Fruit fly (Drosophila melanogaster) whole organism, embryonic: ENCODE measurements around the gene h-cup.

Experiments used
- ATbp ChIP-seq: fragments of 200-800 bp; sonication (Bioruptor generic); optimal IDR thresholded peaks from 2 replicates; lab custom pipeline; 2017; ENCODE audit warnings: missing biosample characterization, mild to moderate bottlenecking, missing genetic modification characterization, missing genetic modification reagents
- Asciz ChIP-seq: fragments of 200-800 bp; sonication (Bioruptor generic); optimal IDR thresholded peaks from 2 replicates; lab custom pipeline; 2017; ENCODE audit warnings: missing biosample characterization, mild to moderate bottlenecking, missing genetic modification characterization, missing genetic modification reagents
- C15 ChIP-seq: fragments of 200-800 bp; sonication (Bioruptor generic); IDR thresholded peaks from 3 replicates; pipeline ENCODE4 v1.3.6; 2022; ENCODE audit warnings: missing biosample characterization, missing genetic modification characterization
- CG10274 ChIP-seq: fragments of 200-800 bp; sonication (Bioruptor generic); optimal IDR thresholded peaks from 3 replicates; lab custom pipeline; 2017; ENCODE audit warnings: missing biosample characterization, mild to moderate bottlenecking, missing genetic modification characterization
- CG11247 ChIP-seq: fragments of 200-800 bp; sonication (Bioruptor generic); IDR thresholded peaks from 2 replicates; pipeline ENCODE4 v1.3.6; 2022; ENCODE audit warnings: missing biosample characterization, missing genetic modification characterization
- CG12071 ChIP-seq: fragments of 200-800 bp; sonication (Bioruptor generic); optimal IDR thresholded peaks from 3 replicates; lab custom pipeline; 2018; ENCODE audit warnings: missing biosample characterization, mild to moderate bottlenecking, missing genetic modification characterization
- CG13296 ChIP-seq: fragments of 200-800 bp; sonication (Bioruptor generic); optimal IDR thresholded peaks from 3 replicates; lab custom pipeline; 2018; ENCODE audit warnings: missing biosample characterization, mild to moderate bottlenecking, missing genetic modification characterization
- CG14860 ChIP-seq: fragments of 200-800 bp; sonication (Bioruptor generic); IDR thresholded peaks from 3 replicates; pipeline ENCODE4 v1.3.6; 2022; ENCODE audit warnings: missing biosample characterization, missing genetic modification characterization; ENCODE audit not compliant: partially characterized antibody
- CG15514 ChIP-seq: fragments of 200-800 bp; sonication (Bioruptor generic); optimal IDR thresholded peaks from 3 replicates; lab custom pipeline; 2017; ENCODE audit warnings: missing biosample characterization, missing genetic modification characterization, mild to moderate bottlenecking, moderate library complexity, missing genetic modification reagents
- CG17912 ChIP-seq: fragments of 200-800 bp; sonication (Bioruptor generic); optimal IDR thresholded peaks from 2 replicates; lab custom pipeline; 2018; ENCODE audit warnings: missing biosample characterization, mild to moderate bottlenecking, missing genetic modification characterization
- CG18764 ChIP-seq: fragments of 200-800 bp; sonication (Bioruptor generic); optimal IDR thresholded peaks from 3 replicates; lab custom pipeline; 2016; ENCODE audit warnings: missing biosample characterization, missing genetic modification characterization
- CG2120 ChIP-seq: fragments of 200-800 bp; sonication (Bioruptor generic); optimal IDR thresholded peaks from 3 replicates; lab custom pipeline; 2016; ENCODE audit warnings: missing biosample characterization, missing genetic modification characterization
- CG2199 ChIP-seq: fragments of 200-800 bp; sonication (Bioruptor generic); IDR thresholded peaks from 3 replicates; pipeline ENCODE4 v1.3.6; 2022; ENCODE audit warnings: missing biosample characterization, missing genetic modification characterization
- CG2678 ChIP-seq: fragments of 200-800 bp; sonication (Bioruptor generic); optimal IDR thresholded peaks from 3 replicates; lab custom pipeline; 2019; ENCODE audit warnings: missing biosample characterization, mild to moderate bottlenecking, missing genetic modification characterization, moderate library complexity
- CG34224 ChIP-seq: fragments of 200-800 bp; sonication (Bioruptor generic); IDR thresholded peaks from 3 replicates; pipeline ENCODE4 v1.3.6; 2022; ENCODE audit warnings: missing biosample characterization, missing genetic modification characterization; ENCODE audit not compliant: partially characterized antibody
- CG43689 ChIP-seq: fragments of 200-800 bp; sonication (Bioruptor generic); IDR thresholded peaks from 2 replicates; pipeline ENCODE4 v1.3.6; 2022; ENCODE audit warnings: missing biosample characterization, missing genetic modification characterization
- CG5180 ChIP-seq: fragments of 200-800 bp; sonication (Bioruptor generic); optimal IDR thresholded peaks from 3 replicates; lab custom pipeline; 2017; ENCODE audit warnings: missing biosample characterization, missing genetic modification characterization, mild to moderate bottlenecking, moderate library complexity, missing genetic modification reagents
- CG6813 ChIP-seq: fragments of 200-800 bp; sonication (Bioruptor generic); optimal IDR thresholded peaks from 2 replicates; lab custom pipeline; 2017; ENCODE audit warnings: missing biosample characterization, missing genetic modification characterization, mild to moderate bottlenecking, moderate library complexity, missing genetic modification reagents
- CG9727 ChIP-seq: fragments of 200-800 bp; sonication (Bioruptor generic); optimal IDR thresholded peaks from 3 replicates; lab custom pipeline; 2017; ENCODE audit warnings: missing biosample characterization, mild to moderate bottlenecking, missing genetic modification characterization
- CHES-1-like ChIP-seq: fragments of 200-800 bp; sonication (Bioruptor generic); optimal IDR thresholded peaks from 2 replicates; lab custom pipeline; 2016; ENCODE audit warnings: missing biosample characterization, missing genetic modification characterization
- D19B ChIP-seq: fragments of 200-800 bp; sonication (Bioruptor generic); optimal IDR thresholded peaks from 2 replicates; lab custom pipeline; 2017; ENCODE audit warnings: missing biosample characterization, mild to moderate bottlenecking, missing genetic modification characterization
- HLH3B ChIP-seq: fragments of 200-800 bp; sonication (Bioruptor generic); IDR thresholded peaks from 2 replicates; pipeline ENCODE4 v1.3.6; 2022; ENCODE audit warnings: missing biosample characterization, missing genetic modification characterization
- Hr3 ChIP-seq: fragments of 200-800 bp; sonication (Bioruptor generic); optimal IDR thresholded peaks from 3 replicates; lab custom pipeline; 2016; ENCODE audit warnings: missing biosample characterization, missing genetic modification characterization
- Lim3 ChIP-seq: fragments of 200-800 bp; sonication (Bioruptor generic); IDR thresholded peaks from 2 replicates; pipeline ENCODE4 v1.3.6; 2022; ENCODE audit warnings: missing biosample characterization, missing genetic modification characterization
- Med ChIP-seq: fragments of 200-800 bp; sonication (Bioruptor generic); peaks from one replicate; lab custom pipeline; 2016; ENCODE audit warnings: missing biosample characterization, missing genetic modification characterization, mild to moderate bottlenecking, inconsistent platforms, moderate library complexity
- Oaz ChIP-seq: fragments of 200-800 bp; sonication (Bioruptor generic); IDR thresholded peaks from 2 replicates; pipeline ENCODE4 v1.3.6; 2022; ENCODE audit warnings: missing biosample characterization, missing genetic modification characterization
- Side ChIP-seq: fragments of 200-800 bp; sonication (Bioruptor generic); optimal IDR thresholded peaks from 2 replicates; lab custom pipeline; 2016; ENCODE audit warnings: missing biosample characterization, missing genetic modification characterization
- TFAM ChIP-seq: fragments of 200-800 bp; sonication (Bioruptor generic); optimal IDR thresholded peaks from 2 replicates; lab custom pipeline; 2017; ENCODE audit warnings: missing biosample characterization, missing genetic modification characterization, inconsistent platforms
- amos ChIP-seq: fragments of 200-800 bp; sonication (Bioruptor generic); IDR thresholded peaks from 2 replicates; pipeline ENCODE4 v1.3.6; 2022; ENCODE audit warnings: missing biosample characterization, missing genetic modification characterization; ENCODE audit not compliant: partially characterized antibody
- cas ChIP-seq: fragments of 200-800 bp; sonication (Bioruptor generic); IDR thresholded peaks from 2 replicates; pipeline ENCODE4 v1.3.6; 2022; ENCODE audit warnings: missing biosample characterization, missing genetic modification characterization
- chm ChIP-seq: fragments of 200-800 bp; sonication (Bioruptor generic); IDR thresholded peaks from 2 replicates; pipeline ENCODE4 v1.3.6; 2022; ENCODE audit warnings: missing biosample characterization, missing genetic modification characterization
- corto ChIP-seq: fragments of 200-800 bp; sonication (Bioruptor generic); optimal IDR thresholded peaks from 2 replicates; lab custom pipeline; 2016; ENCODE audit warnings: missing biosample characterization, mild to moderate bottlenecking, missing genetic modification characterization, moderate library complexity
- dati ChIP-seq: fragments of 200-800 bp; sonication (Bioruptor generic); IDR thresholded peaks from 2 replicates; pipeline ENCODE4 v1.3.6; 2022; ENCODE audit warnings: missing biosample characterization, missing genetic modification characterization
- ewg ChIP-seq: fragments of 200-800 bp; sonication (Bioruptor generic); optimal IDR thresholded peaks from 3 replicates; lab custom pipeline; 2017; ENCODE audit warnings: mild to moderate bottlenecking, missing biosample characterization, missing genetic modification reagents, missing genetic modification characterization
- fd96Cb ChIP-seq: fragments of 200-800 bp; sonication (Bioruptor generic); optimal IDR thresholded peaks from 2 replicates; lab custom pipeline; 2018; ENCODE audit warnings: missing biosample characterization, mild to moderate bottlenecking, missing genetic modification characterization, moderate library complexity
- fru ChIP-seq: fragments of >200 bp; optimal IDR thresholded peaks from 2 replicates; lab custom pipeline; 2017
- gsb-n ChIP-seq: fragments of 200-800 bp; sonication (Bioruptor generic); optimal IDR thresholded peaks from 3 replicates; lab custom pipeline; 2018; ENCODE audit warnings: missing biosample characterization, mild to moderate bottlenecking, missing genetic modification characterization
- jumu ChIP-seq: fragments of 200-800 bp; sonication (Bioruptor generic); optimal IDR thresholded peaks from 3 replicates; lab custom pipeline; 2016; ENCODE audit warnings: missing biosample characterization, missing genetic modification characterization
- lab ChIP-seq: fragments of 200-800 bp; sonication (Bioruptor generic); optimal IDR thresholded peaks from 3 replicates; lab custom pipeline; 2017; ENCODE audit warnings: missing biosample characterization, missing genetic modification characterization, mild to moderate bottlenecking, moderate library complexity, missing genetic modification reagents
- lov ChIP-seq, 2 experiments: fragments of 200-800 bp in 1 of 2; fragments of >200 bp in 1 of 2; sonication (Bioruptor generic) in 1 of 2; IDR thresholded peaks in 1 of 2; optimal IDR thresholded peaks in 1 of 2; 2 replicates in 1 of 2; 3 replicates in 1 of 2; pipeline versions ENCODE4 v1.3.6 to Lab custom; 2017 to 2022; ENCODE audit warnings: missing biosample characterization in 1 of 2, missing genetic modification characterization in 1 of 2
- maf-S ChIP-seq: fragments of 200-800 bp; sonication (Bioruptor generic); optimal IDR thresholded peaks from 2 replicates; lab custom pipeline; 2016; ENCODE audit warnings: missing biosample characterization, missing genetic modification characterization
- tll ChIP-seq, 2 experiments: fragments of 200-800 bp in 1 of 2; fragments of >200 bp in 1 of 2; sonication (Bioruptor generic) in 1 of 2; optimal IDR thresholded peaks; 2 replicates each; lab custom pipeline; 2017 to 2019; ENCODE audit warnings: missing biosample characterization in 2 of 2, missing genetic modification characterization in 2 of 2, mild to moderate bottlenecking in 1 of 2, moderate library complexity in 1 of 2
- vnd ChIP-seq: fragments of 200-800 bp; sonication (Bioruptor generic); IDR thresholded peaks from 3 replicates; pipeline ENCODE4 v1.3.6; 2022; ENCODE audit warnings: missing biosample characterization, missing genetic modification characterization; ENCODE audit not compliant: partially characterized antibody
- wdn ChIP-seq: fragments of 200-800 bp; sonication (Bioruptor generic); IDR thresholded peaks from 2 replicates; pipeline ENCODE4 v1.3.6; 2022; ENCODE audit warnings: missing biosample characterization, missing genetic modification characterization

h-cup gene

dm6 chr3R:15356645-15357431 lies 25.9 kb downstream of the h-cup start, which contains the start of the genes Atg4b and Hibch (continued):
- TF ChIP-seq cas (GFP tag; lab: Robert Waterston, UW) (peak; percentile 69; the same call in 1 of the 2 replicates), wdn (GFP tag; lab: Robert Waterston, UW) (peak; percentile 79), TFAM (GFP tag; lab: Kevin White, UChicago) (no peak), ewg (GFP tag; lab: Kevin White, UChicago) (peak; percentile 98), D19B (GFP tag; lab: Kevin White, UChicago) (peak; percentile 78), C15 (0 out of 3 replicates have a peak, but pooled peaks have one; percentile 18), CG12071 (GFP tag; lab: Kevin White, UChicago) (no peak), CG11247 (GFP tag; lab: Robert Waterston, UW) (peak; percentile 65), vnd (GFP tag; lab: Robert Waterston, UW) (no peak), HLH3B (GFP tag; lab: Robert Waterston, UW) (peak; percentile 78), CG14860 (GFP tag; lab: Robert Waterston, UW) (no peak), Side (GFP tag; lab: Kevin White, UChicago) (no peak), fru (lab: Kevin White, UChicago) (no peak)

- no peak for TF ChIP-seq lov (optimal IDR thresholded peaks at IDR 0.05; lab: Kevin White, UChicago)
- TF ChIP-seq lov (GFP tag; IDR thresholded peaks at IDR 0.05; lab: Robert Waterston, UW), result 0 out of 3 replicates have a peak, but pooled peaks have one; percentile 22
- no peak for TF ChIP-seq maf-S
- TF ChIP-seq amos (GFP tag; lab: Robert Waterston, UW), result 0 out of 2 replicates have a peak, but pooled peaks have one; percentile 5
These were observed 26.6 kb downstream of the h-cup start for dm6 chr3R:15356152-15356551.

- TF ChIP-seq lab (GFP tag; lab: Kevin White, UChicago) (peak; percentile 48), CG34224 (no peak), CG13296 (peak; percentile 38), Oaz (GFP tag; lab: Robert Waterston, UW) (no peak), CG18764 (GFP tag; lab: Kevin White, UChicago) (no peak), CG5180 (no peak), CG43689 (GFP tag; lab: Robert Waterston, UW) (no peak), Hr3 (GFP tag; lab: Kevin White, UChicago) (no peak), CG10274 (GFP tag; lab: Kevin White, UChicago) (no peak), gsb-n (tag; lab: Kevin White, UChicago) (no peak), corto (no peak), CG2120 (GFP tag; lab: Kevin White, UChicago) (no peak), CG17912 (GFP tag; lab: Kevin White, UChicago) (no peak), CG9727 (GFP tag; lab: Kevin White, UChicago) (peak; percentile 3), fd96Cb (tag; lab: Kevin White, UChicago) (no peak), Side (GFP tag; lab: Kevin White, UChicago) (no peak), CG2199 (GFP tag; lab: Robert Waterston, UW) (0 out of 3 replicates have a peak, but pooled peaks have one; percentile 35), tll (GFP tag; optimal IDR thresholded peaks at IDR 0.05; lab: Kevin White, UChicago) (no peak), CG15514 (GFP tag; lab: Kevin White, UChicago) (peak; percentile 4), jumu (no peak), CG12071 (GFP tag; lab: Kevin White, UChicago) (peak; percentile 27), CHES-1-like (GFP tag; lab: Kevin White, UChicago) (no peak), Med (peak; percentile 67), dati (GFP tag; lab: Robert Waterston, UW) (no peak), ATbp (peak; percentile 44), Lim3 (no peak), chm (GFP tag; lab: Robert Waterston, UW) (0 out of 2 replicates have a peak, but pooled peaks have one; percentile 21), CG6813 (GFP tag; lab: Kevin White, UChicago) (peak; percentile 44), CG2678 (tag; lab: Kevin White, UChicago) (peak; percentile 24), Asciz (GFP tag; lab: Kevin White, UChicago) (no peak)
These were observed 28.7 kb downstream of the h-cup start for dm6 chr3R:15354019-15354418.
